Worm (Caenorhabditis elegans) whole organism, L4 larva: Measurements from ENCODE around the gene F55B11.7.
A peak's percentile ranks its signal among the peaks of the same experiment; 100 is the strongest.

Source experiments
- F26F4.8 ChIP-seq: fragments of 200-800 bp; sonication (Bioruptor generic); conservative IDR thresholded peaks from 2 replicates; pipeline ENCODE4 v1.3.6; 2022; ENCODE audit warnings: missing genetic modification characterization, missing compliant biosample characterization
- F37D6.2 ChIP-seq: sonication (generic microtip); optimal IDR thresholded peaks from 2 replicates; lab custom pipeline; 2016; ENCODE audit warnings: mild to moderate bottlenecking, missing genetic modification characterization, missing compliant biosample characterization
- F49E8.2 ChIP-seq: sonication (generic microtip); optimal IDR thresholded peaks from 2 replicates; lab custom pipeline; 2016; ENCODE audit warnings: missing compliant biosample characterization, mild to moderate bottlenecking, missing genetic modification characterization, borderline replicate concordance
- R02D3.7 ChIP-seq: fragments of 150-350 bp; sonication (generic microtip); optimal IDR thresholded peaks from 3 replicates; lab custom pipeline; 2014; ENCODE audit warnings: missing biosample characterization, missing genetic modification characterization
- T20F7.1 ChIP-seq: fragments of 200-800 bp; sonication (Bioruptor generic); optimal IDR thresholded peaks from 2 replicates; lab custom pipeline; 2018; ENCODE audit warnings: mild to moderate bottlenecking, missing genetic modification characterization, missing compliant biosample characterization
- Y5F2A.4 ChIP-seq: fragments of 200-800 bp; sonication (Bioruptor generic); optimal IDR thresholded peaks from 2 replicates; lab custom pipeline; 2018; ENCODE audit warnings: mild to moderate bottlenecking, missing genetic modification characterization, missing compliant biosample characterization
- aha-1 ChIP-seq: fragments of 150-350 bp; peaks from one replicate; lab custom pipeline; 2014; ENCODE audit warnings: missing biosample characterization, missing genetic modification characterization
- aly-2 ChIP-seq: sonication (generic microtip); optimal IDR thresholded peaks from 2 replicates; lab custom pipeline; 2018; ENCODE audit warnings: missing biosample characterization, missing genetic modification characterization
- ama-1 ChIP-seq: fragments of 150-350 bp; optimal IDR thresholded peaks from 2 replicates; lab custom pipeline; 2014; ENCODE audit warnings: inconsistent platforms, mixed read lengths
- arid-1 ChIP-seq: fragments of 200-800 bp; sonication (Bioruptor generic); conservative IDR thresholded peaks from 2 replicates; pipeline ENCODE4 v1.3.6; 2022; ENCODE audit warnings: missing genetic modification reagents, missing genetic modification characterization, missing compliant biosample characterization
- ceh-82 ChIP-seq: sonication (generic microtip); optimal IDR thresholded peaks from 2 replicates; lab custom pipeline; 2017; ENCODE audit warnings: missing biosample characterization, missing genetic modification characterization
- ctbp-1 ChIP-seq: fragments of 200-800 bp; sonication (Bioruptor generic); IDR thresholded peaks from 2 replicates; pipeline ENCODE4 v1.3.6; 2022; ENCODE audit warnings: missing genetic modification reagents, missing genetic modification characterization, missing compliant biosample characterization
- daf-16 ChIP-seq, 3 experiments: sonication (generic microtip); optimal IDR thresholded peaks; 2 replicates each; lab custom pipeline; 2016 to 2017; ENCODE audit warnings: missing genetic modification characterization in 3 of 3, missing genetic modification reagents in 3 of 3, mild to moderate bottlenecking in 2 of 3, missing compliant biosample characterization in 2 of 3, missing biosample characterization in 1 of 3, moderate library complexity in 1 of 3
- daf-19 ChIP-seq: fragments of 200-800 bp; sonication (Bioruptor generic); conservative IDR thresholded peaks from 2 replicates; pipeline ENCODE4 v1.3.6; 2022; ENCODE audit warnings: missing genetic modification characterization, missing compliant biosample characterization
- dmd-6 ChIP-seq: fragments of 200-800 bp; sonication (Bioruptor generic); IDR thresholded peaks from 2 replicates; pipeline ENCODE4 v1.3.6; 2022; ENCODE audit warnings: missing genetic modification reagents, missing genetic modification characterization, missing compliant biosample characterization
- dmd-8 ChIP-seq: fragments of 200-800 bp; sonication (Bioruptor generic); IDR thresholded peaks from 2 replicates; pipeline ENCODE4 v1.3.6; 2022; ENCODE audit warnings: missing genetic modification characterization, missing compliant biosample characterization
- dmd-9 ChIP-seq: fragments of 200-800 bp; sonication (Bioruptor generic); IDR thresholded peaks from 2 replicates; pipeline ENCODE4 v1.3.6; 2022; ENCODE audit warnings: missing genetic modification reagents, missing genetic modification characterization, missing compliant biosample characterization
- dpl-1 ChIP-seq: fragments of 150-350 bp; optimal IDR thresholded peaks from 2 replicates; lab custom pipeline; 2014; ENCODE audit warnings: missing biosample characterization, missing genetic modification reagents, missing genetic modification characterization
- dve-1 ChIP-seq: sonication (generic microtip); optimal IDR thresholded peaks from 2 replicates; lab custom pipeline; 2017; ENCODE audit warnings: antibody characterized with exemption, mild to moderate bottlenecking, missing genetic modification characterization, missing compliant biosample characterization; ENCODE audit not compliant: insufficient read depth
- egl-43 ChIP-seq: fragments of 200-800 bp; sonication (Bioruptor generic); IDR thresholded peaks from 2 replicates; pipeline ENCODE4 v1.3.6; 2022; ENCODE audit warnings: missing genetic modification reagents, missing genetic modification characterization, missing compliant biosample characterization
- fkh-10 ChIP-seq: fragments of 150-350 bp; optimal IDR thresholded peaks from 2 replicates; lab custom pipeline; 2014; ENCODE audit warnings: missing biosample characterization, missing genetic modification reagents, missing genetic modification characterization
- hif-1 ChIP-seq, 2 experiments: sonication (generic microtip); optimal IDR thresholded peaks; 2 replicates each; lab custom pipeline; 2016 to 2017; ENCODE audit warnings: missing compliant biosample characterization in 2 of 2, missing genetic modification characterization in 2 of 2, missing genetic modification reagents in 2 of 2, missing genotype in 2 of 2, mild to moderate bottlenecking in 1 of 2
- hlh-30 ChIP-seq: sonication (generic microtip); optimal IDR thresholded peaks from 2 replicates; lab custom pipeline; 2017; ENCODE audit warnings: antibody characterized with exemption, mild to moderate bottlenecking, missing genetic modification characterization, missing compliant biosample characterization; ENCODE audit not compliant: insufficient read depth
- hmg-1.1 ChIP-seq: fragments of 200-800 bp; sonication (Bioruptor generic); IDR thresholded peaks from 2 replicates; pipeline ENCODE4 v1.3.6; 2022; ENCODE audit warnings: missing genetic modification reagents, missing genetic modification characterization, missing compliant biosample characterization
- jun-1 ChIP-seq: fragments of 150-350 bp; optimal IDR thresholded peaks from 2 replicates; lab custom pipeline; 2014; ENCODE audit warnings: missing biosample characterization, missing genetic modification reagents, missing genetic modification characterization
- lim-7 ChIP-seq: fragments of 200-800 bp; sonication (Bioruptor generic); IDR thresholded peaks from 2 replicates; pipeline ENCODE4 v1.3.6; 2022; ENCODE audit warnings: missing genetic modification characterization, missing compliant biosample characterization
- lin-15B ChIP-seq: fragments of 150-350 bp; sonication (generic microtip); optimal IDR thresholded peaks from 3 replicates; lab custom pipeline; 2014; ENCODE audit warnings: missing biosample characterization, missing genetic modification characterization
- lin-29 ChIP-seq: fragments of 200-800 bp; sonication (Bioruptor generic); IDR thresholded peaks from 2 replicates; pipeline ENCODE4 v1.3.6; 2022; ENCODE audit warnings: missing genetic modification reagents, missing genetic modification characterization, missing compliant biosample characterization
- lin-39 ChIP-seq: fragments of 150-350 bp; optimal IDR thresholded peaks from 2 replicates; lab custom pipeline; 2014; ENCODE audit warnings: missing biosample characterization, missing genetic modification reagents, missing genetic modification characterization
- madf-9 ChIP-seq: fragments of 200-800 bp; sonication (Bioruptor generic); conservative IDR thresholded peaks from 2 replicates; pipeline ENCODE4 v1.3.6; 2022; ENCODE audit warnings: missing genetic modification reagents, missing genetic modification characterization, missing compliant biosample characterization
- mdt-29 ChIP-seq: fragments of 200-800 bp; sonication (Bioruptor generic); IDR thresholded peaks from 2 replicates; pipeline ENCODE4 v1.3.6; 2022; ENCODE audit warnings: missing genetic modification reagents, missing genetic modification characterization, missing compliant biosample characterization
- mep-1 ChIP-seq: fragments of 150-350 bp; sonication (generic microtip); optimal IDR thresholded peaks from 3 replicates; lab custom pipeline; 2014; ENCODE audit warnings: missing biosample characterization, missing genetic modification characterization
- mes-2 ChIP-seq: sonication (generic microtip); optimal IDR thresholded peaks from 2 replicates; lab custom pipeline; 2016; ENCODE audit warnings: missing genotype, mild to moderate bottlenecking, missing genetic modification characterization, missing compliant biosample characterization; ENCODE audit not compliant: poor library complexity, severe bottlenecking
- mxl-3 ChIP-seq: fragments of 200-800 bp; sonication (Bioruptor generic); optimal IDR thresholded peaks from 2 replicates; lab custom pipeline; 2018; ENCODE audit warnings: mild to moderate bottlenecking, missing genetic modification characterization, missing compliant biosample characterization
- nhr-237 ChIP-seq: sonication (generic microtip); optimal IDR thresholded peaks from 2 replicates; lab custom pipeline; 2017; ENCODE audit warnings: missing biosample characterization, missing genetic modification characterization
- nhr-28 ChIP-seq: fragments of 150-350 bp; optimal IDR thresholded peaks from 2 replicates; lab custom pipeline; 2014; ENCODE audit warnings: missing biosample characterization, missing genetic modification characterization
- nhr-41 ChIP-seq: fragments of 200-800 bp; sonication (Bioruptor generic); IDR thresholded peaks from 2 replicates; pipeline ENCODE4 v1.3.6; 2022; ENCODE audit warnings: missing genetic modification reagents, missing genetic modification characterization, missing compliant biosample characterization
- nhr-42 ChIP-seq: fragments of 200-800 bp; sonication (Bioruptor generic); IDR thresholded peaks from 2 replicates; pipeline ENCODE4 v1.3.6; 2022; ENCODE audit warnings: missing genetic modification characterization, missing compliant biosample characterization
- nhr-6 ChIP-seq: fragments of 150-350 bp; optimal IDR thresholded peaks from 2 replicates; lab custom pipeline; 2014; ENCODE audit warnings: missing biosample characterization, missing genetic modification characterization
- nhr-76 ChIP-seq: fragments of 150-350 bp; optimal IDR thresholded peaks from 2 replicates; lab custom pipeline; 2014; ENCODE audit warnings: missing biosample characterization, missing genetic modification characterization
- rbr-2 ChIP-seq: sonication (generic microtip); optimal IDR thresholded peaks from 2 replicates; lab custom pipeline; 2016; ENCODE audit warnings: missing genotype, missing genetic modification characterization, missing compliant biosample characterization
- snpc-4 ChIP-seq: fragments of 150-350 bp; optimal IDR thresholded peaks from 2 replicates; lab custom pipeline; 2014; ENCODE audit warnings: missing biosample characterization, missing genetic modification characterization
- spr-1 ChIP-seq: sonication (generic microtip); optimal IDR thresholded peaks from 2 replicates; lab custom pipeline; 2016; ENCODE audit warnings: mild to moderate bottlenecking, missing genetic modification characterization, missing compliant biosample characterization
- spr-3 ChIP-seq: fragments of 200-800 bp; sonication (Bioruptor generic); optimal IDR thresholded peaks from 2 replicates; lab custom pipeline; 2018; ENCODE audit warnings: mild to moderate bottlenecking, missing genetic modification characterization, missing compliant biosample characterization
- unc-130 ChIP-seq: sonication (generic microtip); optimal IDR thresholded peaks from 2 replicates; lab custom pipeline; 2016; ENCODE audit warnings: missing genetic modification reagents, missing genetic modification characterization, missing compliant biosample characterization
- unc-62 ChIP-seq, 3 experiments: fragments of 150-350 bp in 1 of 3; sonication (generic microtip); optimal IDR thresholded peaks in 2 of 3; peaks in 1 of 3; 1 replicate in 1 of 3; 2 replicates in 2 of 3; lab custom pipeline; 2014 to 2017; ENCODE audit warnings: missing biosample characterization in 3 of 3, missing genetic modification characterization in 3 of 3, missing genetic modification reagents in 3 of 3, missing genotype in 1 of 3
- zag-1 ChIP-seq: fragments of 150-350 bp; optimal IDR thresholded peaks from 2 replicates; lab custom pipeline; 2014; ENCODE audit warnings: missing biosample characterization, missing genetic modification characterization
- zfp-2 ChIP-seq: sonication (generic microtip); optimal IDR thresholded peaks from 2 replicates; lab custom pipeline; 2016; ENCODE audit warnings: mild to moderate bottlenecking, missing genetic modification characterization, missing compliant biosample characterization
- zip-11 ChIP-seq: fragments of 200-800 bp; sonication (Bioruptor generic); IDR thresholded peaks from 2 replicates; pipeline ENCODE4 v1.3.6; 2022; ENCODE audit warnings: missing genetic modification characterization, missing compliant biosample characterization
- zip-2 ChIP-seq: fragments of 150-350 bp; optimal IDR thresholded peaks from 2 replicates; lab custom pipeline; 2014; ENCODE audit warnings: missing biosample characterization, missing genetic modification characterization

Gene F55B11.7

DNA sequence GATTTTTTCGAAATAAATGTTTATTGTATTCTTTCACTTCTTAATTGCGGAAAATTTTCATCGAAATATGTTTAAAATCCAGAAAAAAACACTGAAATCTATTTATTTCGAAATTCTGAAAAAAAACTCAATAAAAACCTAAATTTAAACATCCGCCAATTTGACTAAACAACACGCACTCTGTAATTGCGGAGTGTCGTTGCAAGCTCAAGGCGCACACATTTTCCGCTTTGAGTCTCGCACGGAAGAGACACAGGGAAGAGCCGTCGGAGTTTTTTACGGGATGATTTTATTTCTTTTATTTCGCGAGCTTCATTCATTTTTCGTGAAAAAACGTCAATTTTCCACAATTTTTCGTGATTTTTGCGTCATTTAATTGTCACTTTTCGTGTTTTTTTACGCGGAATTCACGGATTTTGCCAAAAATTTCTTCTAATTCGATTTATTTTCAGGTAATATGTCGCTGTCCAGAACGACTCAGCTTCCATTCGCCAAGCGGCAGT is 42.3 kb upstream of the F55B11.7 start, which contains the start of gene dld-1 (continued):
- TF ChIP-seq nhr-41 (GFP tag; lab: Robert Waterston, UW) (no peak), madf-9 (peak; percentile 40; the same call in 1 of the 2 replicates), dmd-6 (GFP tag; lab: Robert Waterston, UW) (peak; percentile 70), lim-7 (GFP tag; lab: Robert Waterston, UW) (no peak), ceh-82 (tag; lab: Kevin White, UChicago) (no peak), R02D3.7 (tag; lab: Kevin White, UChicago) (peak; percentile 95), snpc-4 (tag; lab: Kevin White, UChicago) (peak; percentile 69), mes-2 (tag; lab: Kevin White, UChicago) (peak; percentile 95), aly-2 (tag; lab: Kevin White, UChicago) (no peak), dve-1 (tag; lab: Kevin White, UChicago) (peak; percentile 99), hif-1 (tag; optimal IDR thresholded peaks at IDR 0.05; lab: Kevin White, UChicago) (peak in 1 of 2 experiments; percentile 80), ctbp-1 (peak; percentile 69), egl-43 (GFP tag; lab: Robert Waterston, UW) (no peak; the same call in 1 of the 2 replicates), lin-15B (tag; lab: Kevin White, UChicago) (peak; percentile 79), zfp-2 (tag; lab: Kevin White, UChicago) (peak; percentile 61), ama-1 (lab: Kevin White, UChicago) (peak; percentile 88), zip-2 (tag; lab: Kevin White, UChicago) (peak; percentile 66), mxl-3 (GFP tag; lab: Kevin White, UChicago) (peak; percentile 31), F26F4.8 (GFP tag; lab: Robert Waterston, UW) (no peak), rbr-2 (peak; percentile 86), dmd-8 (GFP tag; lab: Robert Waterston, UW) (no peak), daf-19 (GFP tag; lab: Robert Waterston, UW) (no peak), arid-1 (peak; percentile 88), hlh-30 (tag; lab: Kevin White, UChicago) (peak; percentile 97), T20F7.1 (peak; percentile 100), jun-1 (tag; lab: Kevin White, UChicago) (peak; percentile 88), nhr-6 (peak; percentile 96), lin-29 (peak; percentile 47; the same call in 1 of the 2 replicates), mep-1 (tag; lab: Kevin White, UChicago) (peak; percentile 97), hmg-1.1 (GFP tag; lab: Robert Waterston, UW) (peak; percentile 94), nhr-28 (tag; lab: Kevin White, UChicago) (peak; percentile 90), lin-39 (tag; lab: Kevin White, UChicago) (peak; percentile 30), aha-1 (peak; percentile 99), nhr-237 (tag; lab: Kevin White, UChicago) (no peak), zag-1 (tag; lab: Kevin White, UChicago) (peak; percentile 61), dmd-9 (GFP tag; lab: Robert Waterston, UW) (no peak), dpl-1 (GFP tag; lab: Kevin White, UChicago) (peak; percentile 100), F49E8.2 (tag; lab: Kevin White, UChicago) (peak; percentile 46), Y5F2A.4 (GFP tag; lab: Kevin White, UChicago) (no peak), spr-3 (GFP tag; lab: Kevin White, UChicago) (no peak), unc-62 (GFP tag; optimal IDR thresholded peaks at IDR 0.05 in 1 of 2; lab: Kevin White, UChicago) (peak in 1 of 2 experiments; percentile 75), unc-62 (tag; optimal IDR thresholded peaks at IDR 0.05; lab: Kevin White, UChicago) (no peak), zip-11 (GFP tag; lab: Robert Waterston, UW) (no peak), fkh-10 (GFP tag; lab: Kevin White, UChicago) (peak; percentile 99), unc-130 (GFP tag; lab: Kevin White, UChicago) (peak; percentile 67), daf-16 (GFP tag; optimal IDR thresholded peaks at IDR 0.05; lab: Kevin White, UChicago) (peak in 1 of 2 experiments; percentile 10), daf-16 (tag; optimal IDR thresholded peaks at IDR 0.05; lab: Kevin White, UChicago) (peak; percentile 79), nhr-42 (GFP tag; lab: Robert Waterston, UW) (no peak), F37D6.2 (tag; lab: Kevin White, UChicago) (peak; percentile 82), nhr-76 (tag; lab: Kevin White, UChicago) (peak; percentile 6), spr-1 (tag; lab: Kevin White, UChicago) (peak; percentile 21), mdt-29 (GFP tag; lab: Robert Waterston, UW) (0 out of 2 replicates have a peak, but pooled peaks have one; percentile 53)
- TF ChIP-seq, all 104 proteins: peak for 64
